Fruit fly (Drosophila melanogaster) whole organism, prepupa: ENCODE data around the gene CG7497.

Experiments
- CG10631 ChIP-seq: fragments of 200-800 bp; sonication (Bioruptor generic); optimal IDR thresholded peaks from 2 replicates; lab custom pipeline; 2016; ENCODE audit warnings: missing biosample characterization, missing genetic modification characterization
- CG11294 ChIP-seq: fragments of 200-800 bp; sonication (Bioruptor generic); IDR thresholded peaks from 2 replicates; pipeline ENCODE4 v1.3.6; 2022; ENCODE audit warnings: missing biosample characterization, missing genetic modification characterization
- CG11762 ChIP-seq: fragments of 200-800 bp; sonication (Bioruptor generic); optimal IDR thresholded peaks from 3 replicates; lab custom pipeline; 2016; ENCODE audit warnings: missing biosample characterization, missing genetic modification characterization; ENCODE audit not compliant: insufficient read depth
- CG11902 ChIP-seq: fragments of 200-800 bp; sonication (Bioruptor generic); optimal IDR thresholded peaks from 3 replicates; lab custom pipeline; 2016; ENCODE audit warnings: missing biosample characterization, missing genetic modification characterization
- CG15336 ChIP-seq: fragments of 200-800 bp; sonication (Bioruptor generic); IDR thresholded peaks from 2 replicates; pipeline ENCODE4 v1.3.6; 2022; ENCODE audit warnings: missing biosample characterization, missing genetic modification characterization
- CG16779 ChIP-seq: fragments of 200-800 bp; sonication (Bioruptor generic); optimal IDR thresholded peaks from 3 replicates; lab custom pipeline; 2017; ENCODE audit warnings: missing biosample characterization, mild to moderate bottlenecking, missing genetic modification characterization
- CG31627 ChIP-seq: fragments of 200-800 bp; sonication (Bioruptor generic); optimal IDR thresholded peaks from 3 replicates; lab custom pipeline; 2016; ENCODE audit warnings: missing biosample characterization, missing genetic modification characterization
- CG32006 ChIP-seq: fragments of 200-800 bp; sonication (Bioruptor generic); optimal IDR thresholded peaks from 3 replicates; lab custom pipeline; 2017; ENCODE audit warnings: missing biosample characterization, mild to moderate bottlenecking, missing genetic modification characterization
- CG34406 ChIP-seq: fragments of 200-800 bp; sonication (Bioruptor generic); optimal IDR thresholded peaks from 3 replicates; lab custom pipeline; 2016; ENCODE audit warnings: missing biosample characterization, missing genetic modification characterization
- CG3919 ChIP-seq: fragments of 200-800 bp; sonication (Bioruptor generic); optimal IDR thresholded peaks from 3 replicates; lab custom pipeline; 2016; ENCODE audit warnings: missing biosample characterization, missing genetic modification characterization
- CG4318 ChIP-seq: fragments of 200-800 bp; sonication (Bioruptor generic); optimal IDR thresholded peaks from 3 replicates; lab custom pipeline; 2017; ENCODE audit warnings: missing biosample characterization, mild to moderate bottlenecking, missing genetic modification characterization
- CG6163 ChIP-seq: fragments of 200-800 bp; sonication (Bioruptor generic); IDR thresholded peaks from 3 replicates; pipeline ENCODE4 v1.3.6; 2022; ENCODE audit warnings: missing biosample characterization, missing genetic modification characterization
- CG6276 ChIP-seq: fragments of 200-800 bp; sonication (Bioruptor generic); optimal IDR thresholded peaks from 2 replicates; lab custom pipeline; 2017; ENCODE audit warnings: missing biosample characterization, mild to moderate bottlenecking, missing genetic modification characterization
- CG6792 ChIP-seq: fragments of 200-800 bp; sonication (Bioruptor generic); optimal IDR thresholded peaks from 3 replicates; lab custom pipeline; 2016; ENCODE audit warnings: missing biosample characterization, missing genetic modification characterization
- CG6854 ChIP-seq: fragments of 200-800 bp; sonication (Bioruptor generic); optimal IDR thresholded peaks from 2 replicates; lab custom pipeline; 2017; ENCODE audit warnings: missing biosample characterization, mild to moderate bottlenecking, missing genetic modification characterization
- CG7368 ChIP-seq: fragments of 200-800 bp; sonication (Bioruptor generic); optimal IDR thresholded peaks from 3 replicates; lab custom pipeline; 2016; ENCODE audit warnings: missing biosample characterization, missing genetic modification characterization
- CG8119 ChIP-seq: fragments of 200-800 bp; sonication (Bioruptor generic); IDR thresholded peaks from 3 replicates; pipeline ENCODE4 v1.3.6; 2022; ENCODE audit warnings: missing biosample characterization, missing genetic modification characterization
- CG8319 ChIP-seq: fragments of 200-800 bp; sonication (Bioruptor generic); optimal IDR thresholded peaks from 3 replicates; lab custom pipeline; 2016; ENCODE audit warnings: missing biosample characterization, missing genetic modification characterization
- CG8632 ChIP-seq: fragments of 200-800 bp; sonication (Bioruptor generic); optimal IDR thresholded peaks from 3 replicates; lab custom pipeline; 2016; ENCODE audit warnings: missing biosample characterization, missing genetic modification characterization
- CG9139 ChIP-seq: fragments of 200-800 bp; sonication (Bioruptor generic); optimal IDR thresholded peaks from 3 replicates; lab custom pipeline; 2017; ENCODE audit warnings: missing biosample characterization, mild to moderate bottlenecking, missing genetic modification characterization
- Eip75B ChIP-seq: fragments of 200-800 bp; sonication (Bioruptor generic); optimal IDR thresholded peaks from 3 replicates; lab custom pipeline; 2016; ENCODE audit warnings: missing biosample characterization, missing genetic modification characterization
- Eip78C ChIP-seq: fragments of 200-800 bp; sonication (Bioruptor generic); peaks from one replicate; lab custom pipeline; 2016; ENCODE audit warnings: missing biosample characterization, missing genetic modification characterization
- Eip93F ChIP-seq: fragments of 200-800 bp; sonication (Bioruptor generic); optimal IDR thresholded peaks from 2 replicates; lab custom pipeline; 2016; ENCODE audit warnings: missing biosample characterization, mild to moderate bottlenecking, missing genetic modification characterization
- Ets21C ChIP-seq: fragments of 200-800 bp; sonication (Bioruptor generic); optimal IDR thresholded peaks from 3 replicates; lab custom pipeline; 2016; ENCODE audit warnings: missing biosample characterization, missing genetic modification characterization
- Ets96B ChIP-seq: fragments of 200-800 bp; optimal IDR thresholded peaks from 2 replicates; lab custom pipeline; 2019; ENCODE audit warnings: missing biosample characterization, mild to moderate bottlenecking, missing genetic modification characterization, moderate library complexity
- Gug ChIP-seq: fragments of 200-800 bp; sonication (Bioruptor generic); IDR thresholded peaks from 2 replicates; pipeline ENCODE4 v1.3.6; 2022; ENCODE audit warnings: missing biosample characterization, missing genetic modification characterization
- Hr38 ChIP-seq: sonication (Bioruptor generic); optimal IDR thresholded peaks from 2 replicates; lab custom pipeline; 2016; ENCODE audit warnings: missing biosample characterization, missing genetic modification characterization
- Hr39 ChIP-seq: fragments of 200-800 bp; sonication (Bioruptor generic); optimal IDR thresholded peaks from 2 replicates; lab custom pipeline; 2016; ENCODE audit warnings: missing biosample characterization, missing genetic modification characterization
- Hr4 ChIP-seq: fragments of 200-800 bp; sonication (Bioruptor generic); optimal IDR thresholded peaks from 3 replicates; lab custom pipeline; 2016; ENCODE audit warnings: missing biosample characterization, missing genetic modification characterization
- Lpt ChIP-seq: fragments of 200-800 bp; sonication (Bioruptor generic); optimal IDR thresholded peaks from 3 replicates; lab custom pipeline; 2016; ENCODE audit warnings: missing biosample characterization, missing genetic modification characterization
- Met ChIP-seq: fragments of 200-800 bp; sonication (Bioruptor generic); optimal IDR thresholded peaks from 3 replicates; lab custom pipeline; 2016; ENCODE audit warnings: missing biosample characterization, missing genetic modification characterization
- OdsH ChIP-seq: fragments of 200-800 bp; sonication (Bioruptor generic); optimal IDR thresholded peaks from 3 replicates; lab custom pipeline; 2016; ENCODE audit warnings: missing biosample characterization, missing genetic modification characterization
- Smox ChIP-seq: fragments of 200-800 bp; sonication (Bioruptor generic); optimal IDR thresholded peaks from 3 replicates; lab custom pipeline; 2016; ENCODE audit warnings: missing biosample characterization, missing genetic modification characterization
- Sox102F ChIP-seq: fragments of 200-800 bp; sonication (Bioruptor generic); optimal IDR thresholded peaks from 2 replicates; lab custom pipeline; 2016; ENCODE audit warnings: missing biosample characterization, mild to moderate bottlenecking, missing genetic modification characterization
- Sox14 ChIP-seq: fragments of 200-800 bp; sonication (Bioruptor generic); optimal IDR thresholded peaks from 3 replicates; lab custom pipeline; 2016; ENCODE audit warnings: missing biosample characterization, missing genetic modification characterization
- Sox15 ChIP-seq: fragments of 200-800 bp; sonication (Bioruptor generic); optimal IDR thresholded peaks from 3 replicates; lab custom pipeline; 2016; ENCODE audit warnings: missing biosample characterization, missing genetic modification characterization
- achi ChIP-seq: fragments of 200-800 bp; sonication (Bioruptor generic); optimal IDR thresholded peaks from 3 replicates; lab custom pipeline; 2016; ENCODE audit warnings: missing biosample characterization, missing genetic modification characterization
- acj6 ChIP-seq: fragments of 200-800 bp; sonication (Bioruptor generic); optimal IDR thresholded peaks from 3 replicates; lab custom pipeline; 2016; ENCODE audit warnings: missing biosample characterization, missing genetic modification characterization
- cyc ChIP-seq: fragments of 200-800 bp; sonication (Bioruptor generic); optimal IDR thresholded peaks from 3 replicates; lab custom pipeline; 2016; ENCODE audit warnings: missing biosample characterization, missing genetic modification characterization
- dac ChIP-seq: fragments of 200-800 bp; sonication (Bioruptor generic); optimal IDR thresholded peaks from 2 replicates; lab custom pipeline; 2017; ENCODE audit warnings: missing biosample characterization, mild to moderate bottlenecking, missing genetic modification characterization
- dsx ChIP-seq: fragments of 200-800 bp; optimal IDR thresholded peaks from 3 replicates; lab custom pipeline; 2019; ENCODE audit warnings: missing biosample characterization, mild to moderate bottlenecking, missing genetic modification characterization, moderate library complexity; ENCODE audit not compliant: poor library complexity, severe bottlenecking
- eg ChIP-seq: fragments of 200-800 bp; sonication (Bioruptor generic); IDR thresholded peaks from 3 replicates; pipeline ENCODE4 v1.3.6; 2022; ENCODE audit warnings: missing biosample characterization, missing genetic modification characterization
- esn ChIP-seq: fragments of 200-800 bp; sonication (Bioruptor generic); optimal IDR thresholded peaks from 2 replicates; lab custom pipeline; 2016; ENCODE audit warnings: missing biosample characterization, mild to moderate bottlenecking, missing genetic modification characterization, moderate library complexity
- fd85E ChIP-seq: fragments of 200-800 bp; sonication (Bioruptor generic); optimal IDR thresholded peaks from 3 replicates; lab custom pipeline; 2016; ENCODE audit warnings: missing biosample characterization, missing genetic modification characterization
- lz ChIP-seq: fragments of 200-800 bp; sonication (Bioruptor generic); optimal IDR thresholded peaks from 3 replicates; lab custom pipeline; 2016; ENCODE audit warnings: missing biosample characterization, missing genetic modification characterization
- net ChIP-seq: fragments of 200-800 bp; sonication (Bioruptor generic); optimal IDR thresholded peaks from 3 replicates; lab custom pipeline; 2016; ENCODE audit warnings: missing biosample characterization, missing genetic modification characterization
- salr ChIP-seq, 2 experiments: fragments of 200-800 bp; sonication (Bioruptor generic); optimal IDR thresholded peaks; 3 replicates each; lab custom pipeline; 2016 to 2018; ENCODE audit warnings: missing biosample characterization in 2 of 2, missing genetic modification characterization in 2 of 2, mild to moderate bottlenecking in 1 of 2
- ss ChIP-seq, 2 experiments: fragments of 200-800 bp; sonication (Bioruptor generic); optimal IDR thresholded peaks; 2 replicates in 1 of 2; 3 replicates in 1 of 2; lab custom pipeline; 2017 to 2018; ENCODE audit warnings: mild to moderate bottlenecking in 2 of 2, missing biosample characterization in 2 of 2, missing genetic modification characterization in 2 of 2, moderate library complexity in 1 of 2
- svp ChIP-seq: fragments of 200-800 bp; sonication (Bioruptor generic); peaks from one replicate; lab custom pipeline; 2016; ENCODE audit warnings: missing biosample characterization, missing genetic modification characterization
- topi ChIP-seq: fragments of 200-800 bp; sonication (Bioruptor generic); optimal IDR thresholded peaks from 3 replicates; lab custom pipeline; 2016; ENCODE audit warnings: missing biosample characterization, missing genetic modification characterization

CG7497 gene

dm6 chr3L:17653701-17654667 is 20.7 kb downstream of the CG7497 start, which contains the start of the genes Krn, Ndfip and CG7484:
Gene Krn, minus strand, starts transcription at chr3L:17654280.
Gene Ndfip, minus strand, starts transcription at chr3L:17654280.
Gene CG7484, plus strand, starts transcription at chr3L:17654617.
- TF ChIP-seq CG7368 (GFP tag; lab: Kevin White, UChicago) (peak; percentile 76), Sox15 (GFP tag; lab: Kevin White, UChicago) (peak; percentile 79), Hr4 (GFP tag; lab: Kevin White, UChicago) (peak; percentile 82), ss (GFP tag; optimal IDR thresholded peaks at IDR 0.05; lab: Kevin White, UChicago) (peak; percentile 31 to 70), dac (GFP tag; lab: Kevin White, UChicago) (peak; percentile 38), CG8119 (GFP tag; lab: Robert Waterston, UW) (peak; percentile 67; the same call in 2 of the 3 replicates), CG3919 (GFP tag; lab: Kevin White, UChicago) (peak; percentile 83), salr (GFP tag; optimal IDR thresholded peaks at IDR 0.05; lab: Kevin White, UChicago) (peak; percentile 67 to 69), eg (GFP tag; lab: Robert Waterston, UW) (peak; percentile 86), CG9139 (GFP tag; lab: Kevin White, UChicago) (no peak), Eip78C (peak; percentile 85), esn (GFP tag; lab: Kevin White, UChicago) (peak; percentile 90), net (peak; percentile 82), CG4318 (GFP tag; lab: Kevin White, UChicago) (peak; percentile 77), CG32006 (GFP tag; lab: Kevin White, UChicago) (peak; percentile 84), CG31627 (GFP tag; lab: Kevin White, UChicago) (peak; percentile 89), Hr39 (GFP tag; lab: Kevin White, UChicago) (peak; percentile 86), CG6854 (GFP tag; lab: Kevin White, UChicago) (peak; percentile 55), CG6276 (GFP tag; lab: Kevin White, UChicago) (peak; percentile 21), CG11762 (GFP tag; lab: Kevin White, UChicago) (peak; percentile 65), CG10631 (peak; percentile 90), dsx (GFP tag; lab: Kevin White, UChicago) (peak; percentile 81), Met (GFP tag; lab: Kevin White, UChicago) (peak; percentile 86), CG6163 (peak; percentile 76), cyc (GFP tag; lab: Kevin White, UChicago) (peak; percentile 87), CG8319 (GFP tag; lab: Kevin White, UChicago) (peak; percentile 58), Eip75B (peak; percentile 78), CG11294 (peak; percentile 59; the same call in 1 of the 2 replicates), Eip93F (GFP tag; lab: Kevin White, UChicago) (peak; percentile 69), CG6792 (peak; percentile 76), OdsH (peak; percentile 87), CG8632 (peak; percentile 75), CG16779 (peak; percentile 32), achi (peak; percentile 80), Hr38 (GFP tag; lab: Kevin White, UChicago) (no peak), Ets21C (GFP tag; lab: Kevin White, UChicago) (peak; percentile 78), acj6 (GFP tag; lab: Kevin White, UChicago) (peak; percentile 81), Lpt (peak; percentile 59), CG11902 (GFP tag; lab: Kevin White, UChicago) (peak; percentile 76), CG34406 (peak; percentile 78), CG15336 (GFP tag; lab: Robert Waterston, UW) (peak; percentile 79), svp (GFP tag; lab: Kevin White, UChicago) (peak; percentile 93), fd85E (no peak), Smox (GFP tag; lab: Kevin White, UChicago) (peak; percentile 87), Ets96B (tag; lab: Kevin White, UChicago) (peak; percentile 86), lz (peak; percentile 87), Gug (GFP tag; lab: Robert Waterston, UW) (peak; percentile 71), topi (GFP tag; lab: Kevin White, UChicago) (peak; percentile 83), Sox102F (GFP tag; lab: Kevin White, UChicago) (peak; percentile 74), Sox14 (GFP tag; lab: Kevin White, UChicago) (peak; percentile 85)
